Fruit fly (Drosophila melanogaster): ENCODE data around the gene CG34161.
A peak's percentile ranks its signal among the peaks of the same experiment; 100 is the strongest.

CG34161 gene

DNA sequence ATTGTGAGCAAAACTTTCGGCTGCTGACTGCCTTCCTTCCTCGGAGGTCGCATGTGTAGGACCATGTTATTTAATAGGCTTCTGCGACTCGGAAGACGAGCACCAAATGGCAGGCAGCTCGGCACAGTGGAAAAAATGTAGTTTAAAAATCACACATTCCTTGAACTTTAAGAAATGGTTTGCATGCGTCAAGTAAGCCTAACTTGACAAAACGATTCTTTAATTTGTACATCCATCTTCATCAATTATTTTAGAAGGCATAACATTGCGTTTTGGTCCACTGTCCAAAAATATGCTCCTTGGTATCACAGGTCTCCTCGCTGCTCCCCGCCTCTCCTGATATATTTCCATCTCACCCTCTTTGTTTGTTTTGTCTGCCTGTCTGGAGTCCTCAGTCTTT, 15.8 kb downstream of the CG34161 start (continued):
- TF ChIP-seq Oli (tag; optimal IDR thresholded peaks at IDR 0.05) (peak; percentile 41), Dek (tag; optimal IDR thresholded peaks at IDR 0.05) (peak; percentile 16), Hmx (GFP tag; optimal IDR thresholded peaks at IDR 0.05) (no peak), Atf6 (GFP tag; IDR thresholded peaks at IDR 0.05) (peak; percentile 65), CG4328 (GFP tag; optimal IDR thresholded peaks at IDR 0.05) (no peak), CG6854 (GFP tag; optimal IDR thresholded peaks at IDR 0.05) (peak; percentile 54), CG13296 (GFP tag; optimal IDR thresholded peaks at IDR 0.05) (peak; percentile 50), CG4730 (GFP tag; IDR thresholded peaks at IDR 0.05) (peak; percentile 42; the same call in 1 of the 2 replicates), tx (GFP tag; optimal IDR thresholded peaks at IDR 0.05) (no peak), cwo (GFP tag; optimal IDR thresholded peaks at IDR 0.05) (peak; percentile 57), zfh2 (GFP tag; optimal IDR thresholded peaks at IDR 0.05) (peak; percentile 4), TFAM (GFP tag; optimal IDR thresholded peaks at IDR 0.05) (no peak), CG32532 (GFP tag; IDR thresholded peaks at IDR 0.05) (peak; percentile 70; the same call in 1 of the 2 replicates), CG8478 (optimal IDR thresholded peaks at IDR 0.05) (no peak), Xbp1 (GFP tag; optimal IDR thresholded peaks at IDR 0.05) (peak; percentile 28), CG10979 (tag; optimal IDR thresholded peaks at IDR 0.05) (peak; percentile 23), ase (GFP tag; IDR thresholded peaks at IDR 0.05) (peak; percentile 40; the same call in 1 of the 3 replicates), Scr (GFP tag; IDR thresholded peaks at IDR 0.05; ENCODE audit: partially characterized antibody) (no peak), bbx (GFP tag; IDR thresholded peaks at IDR 0.05; ENCODE audit: partially characterized antibody) (no peak), CG18619 (GFP tag; optimal IDR thresholded peaks at IDR 0.05) (peak; percentile 49), CG7556 (GFP tag; optimal IDR thresholded peaks at IDR 0.05) (peak; percentile 73), CG7271 (tag; optimal IDR thresholded peaks at IDR 0.05) (no peak), ind (GFP tag; optimal IDR thresholded peaks at IDR 0.05) (peak; percentile 49), br (optimal IDR thresholded peaks at IDR 0.05) (no peak), E2f2 (GFP tag; IDR thresholded peaks at IDR 0.05) (peak; percentile 37; the same call in 1 of the 2 replicates), CG7372 (GFP tag; IDR thresholded peaks at IDR 0.05) (peak; percentile 31; the same call in 1 of the 2 replicates), Sox100B (GFP tag; optimal IDR thresholded peaks at IDR 0.05) (no peak), Ada2b (GFP tag; IDR thresholded peaks at IDR 0.05) (peak; percentile 64), repo (GFP tag; optimal IDR thresholded peaks at IDR 0.05) (no peak), CG16813 (GFP tag; IDR thresholded peaks at IDR 0.05; ENCODE audit: partially characterized antibody) (no peak), NC2β (GFP tag; optimal IDR thresholded peaks at IDR 0.05) (no peak), CG15269 (tag; optimal IDR thresholded peaks at IDR 0.05) (peak; percentile 53), seq (GFP tag; IDR thresholded peaks at IDR 0.05) (0 out of 2 replicates have a peak, but pooled peaks have one; percentile 24), CG7357 (GFP tag; IDR thresholded peaks at IDR 0.05) (0 out of 3 replicates have a peak, but pooled peaks have one; percentile 27), Xrp1 (GFP tag; IDR thresholded peaks at IDR 0.05) (peak; percentile 65), CG6683 (GFP tag; optimal IDR thresholded peaks at IDR 0.05) (peak; percentile 20), CG14014 (GFP tag; IDR thresholded peaks at IDR 0.05) (peak; percentile 69), lov (optimal IDR thresholded peaks at IDR 0.05) (no peak), lov (GFP tag; IDR thresholded peaks at IDR 0.05) (peak; percentile 21; the same call in 1 of the 3 replicates), gt (GFP tag; IDR thresholded peaks at IDR 0.05) (no peak), Lpt (GFP tag; optimal IDR thresholded peaks at IDR 0.05) (no peak), Sin3A (optimal IDR thresholded peaks at IDR 0.05) (no peak), shn (GFP tag; optimal IDR thresholded peaks at IDR 0.05) (peak; percentile 22), vvl (GFP tag; IDR thresholded peaks at IDR 0.05) (peak; percentile 53; the same call in 1 of the 2 replicates), HHEX (GFP tag; optimal IDR thresholded peaks at IDR 0.05) (peak; percentile 52), ham (GFP tag; IDR thresholded peaks at IDR 0.05) (no peak), CG10565 (GFP tag; optimal IDR thresholded peaks at IDR 0.05) (no peak), CG30403 (GFP tag; optimal IDR thresholded peaks at IDR 0.05) (peak; percentile 34), CG4707 (GFP tag; optimal IDR thresholded peaks at IDR 0.05) (no peak), ssp (GFP tag; IDR thresholded peaks at IDR 0.05) (peak; percentile 31; the same call in 1 of the 2 replicates), Usf (GFP tag; optimal IDR thresholded peaks at IDR 0.05) (no peak), odd (GFP tag; optimal IDR thresholded peaks at IDR 0.05) (peak; percentile 9)

All from whole organism, embryonic.